Fruit fly (Drosophila melanogaster) whole organism, prepupa: Measurements from ENCODE around the gene Kdm5.

Experiments used
- Blimp-1 ChIP-seq: fragments of 200-800 bp; sonication (Bioruptor generic); optimal IDR thresholded peaks from 3 replicates; lab custom pipeline; 2017; ENCODE audit warnings: missing biosample characterization, missing genetic modification characterization, mild to moderate bottlenecking, moderate library complexity, missing genetic modification reagents
- CG10631 ChIP-seq: fragments of 200-800 bp; sonication (Bioruptor generic); optimal IDR thresholded peaks from 2 replicates; lab custom pipeline; 2016; ENCODE audit warnings: missing biosample characterization, missing genetic modification characterization
- CG10669 ChIP-seq: fragments of 200-800 bp; sonication (Bioruptor generic); optimal IDR thresholded peaks from 3 replicates; lab custom pipeline; 2018; ENCODE audit warnings: missing biosample characterization, mild to moderate bottlenecking, missing genetic modification characterization, moderate library complexity
- CG11762 ChIP-seq: fragments of 200-800 bp; sonication (Bioruptor generic); optimal IDR thresholded peaks from 3 replicates; lab custom pipeline; 2016; ENCODE audit warnings: missing biosample characterization, missing genetic modification characterization; ENCODE audit not compliant: insufficient read depth
- CG15336 ChIP-seq: fragments of 200-800 bp; sonication (Bioruptor generic); IDR thresholded peaks from 2 replicates; pipeline ENCODE4 v1.3.6; 2022; ENCODE audit warnings: missing biosample characterization, missing genetic modification characterization
- CG3032 ChIP-seq: fragments of 200-800 bp; optimal IDR thresholded peaks from 2 replicates; lab custom pipeline; 2019; ENCODE audit warnings: missing biosample characterization, mild to moderate bottlenecking, missing genetic modification characterization, moderate library complexity
- CG31627 ChIP-seq: fragments of 200-800 bp; sonication (Bioruptor generic); optimal IDR thresholded peaks from 3 replicates; lab custom pipeline; 2016; ENCODE audit warnings: missing biosample characterization, missing genetic modification characterization
- CG32006 ChIP-seq: fragments of 200-800 bp; sonication (Bioruptor generic); optimal IDR thresholded peaks from 3 replicates; lab custom pipeline; 2017; ENCODE audit warnings: missing biosample characterization, mild to moderate bottlenecking, missing genetic modification characterization
- CG3919 ChIP-seq: fragments of 200-800 bp; sonication (Bioruptor generic); optimal IDR thresholded peaks from 3 replicates; lab custom pipeline; 2016; ENCODE audit warnings: missing biosample characterization, missing genetic modification characterization
- CG6163 ChIP-seq: fragments of 200-800 bp; sonication (Bioruptor generic); IDR thresholded peaks from 3 replicates; pipeline ENCODE4 v1.3.6; 2022; ENCODE audit warnings: missing biosample characterization, missing genetic modification characterization
- CG8119 ChIP-seq: fragments of 200-800 bp; sonication (Bioruptor generic); IDR thresholded peaks from 3 replicates; pipeline ENCODE4 v1.3.6; 2022; ENCODE audit warnings: missing biosample characterization, missing genetic modification characterization
- CG8319 ChIP-seq: fragments of 200-800 bp; sonication (Bioruptor generic); optimal IDR thresholded peaks from 3 replicates; lab custom pipeline; 2016; ENCODE audit warnings: missing biosample characterization, missing genetic modification characterization
- CG8632 ChIP-seq: fragments of 200-800 bp; sonication (Bioruptor generic); optimal IDR thresholded peaks from 3 replicates; lab custom pipeline; 2016; ENCODE audit warnings: missing biosample characterization, missing genetic modification characterization
- CG9139 ChIP-seq: fragments of 200-800 bp; sonication (Bioruptor generic); optimal IDR thresholded peaks from 3 replicates; lab custom pipeline; 2017; ENCODE audit warnings: missing biosample characterization, mild to moderate bottlenecking, missing genetic modification characterization
- Eip78C ChIP-seq: fragments of 200-800 bp; sonication (Bioruptor generic); peaks from one replicate; lab custom pipeline; 2016; ENCODE audit warnings: missing biosample characterization, missing genetic modification characterization
- Eip93F ChIP-seq: fragments of 200-800 bp; sonication (Bioruptor generic); optimal IDR thresholded peaks from 2 replicates; lab custom pipeline; 2016; ENCODE audit warnings: missing biosample characterization, mild to moderate bottlenecking, missing genetic modification characterization
- Ets96B ChIP-seq: fragments of 200-800 bp; optimal IDR thresholded peaks from 2 replicates; lab custom pipeline; 2019; ENCODE audit warnings: missing biosample characterization, mild to moderate bottlenecking, missing genetic modification characterization, moderate library complexity
- Gug ChIP-seq: fragments of 200-800 bp; sonication (Bioruptor generic); IDR thresholded peaks from 2 replicates; pipeline ENCODE4 v1.3.6; 2022; ENCODE audit warnings: missing biosample characterization, missing genetic modification characterization
- Hr39 ChIP-seq: fragments of 200-800 bp; sonication (Bioruptor generic); optimal IDR thresholded peaks from 2 replicates; lab custom pipeline; 2016; ENCODE audit warnings: missing biosample characterization, missing genetic modification characterization
- Hr4 ChIP-seq: fragments of 200-800 bp; sonication (Bioruptor generic); optimal IDR thresholded peaks from 3 replicates; lab custom pipeline; 2016; ENCODE audit warnings: missing biosample characterization, missing genetic modification characterization
- Met ChIP-seq: fragments of 200-800 bp; sonication (Bioruptor generic); optimal IDR thresholded peaks from 3 replicates; lab custom pipeline; 2016; ENCODE audit warnings: missing biosample characterization, missing genetic modification characterization
- OdsH ChIP-seq: fragments of 200-800 bp; sonication (Bioruptor generic); optimal IDR thresholded peaks from 3 replicates; lab custom pipeline; 2016; ENCODE audit warnings: missing biosample characterization, missing genetic modification characterization
- Sox102F ChIP-seq: fragments of 200-800 bp; sonication (Bioruptor generic); optimal IDR thresholded peaks from 2 replicates; lab custom pipeline; 2016; ENCODE audit warnings: missing biosample characterization, mild to moderate bottlenecking, missing genetic modification characterization
- Sox15 ChIP-seq: fragments of 200-800 bp; sonication (Bioruptor generic); optimal IDR thresholded peaks from 3 replicates; lab custom pipeline; 2016; ENCODE audit warnings: missing biosample characterization, missing genetic modification characterization
- achi ChIP-seq: fragments of 200-800 bp; sonication (Bioruptor generic); optimal IDR thresholded peaks from 3 replicates; lab custom pipeline; 2016; ENCODE audit warnings: missing biosample characterization, missing genetic modification characterization
- acj6 ChIP-seq: fragments of 200-800 bp; sonication (Bioruptor generic); optimal IDR thresholded peaks from 3 replicates; lab custom pipeline; 2016; ENCODE audit warnings: missing biosample characterization, missing genetic modification characterization
- cyc ChIP-seq: fragments of 200-800 bp; sonication (Bioruptor generic); optimal IDR thresholded peaks from 3 replicates; lab custom pipeline; 2016; ENCODE audit warnings: missing biosample characterization, missing genetic modification characterization
- dac ChIP-seq: fragments of 200-800 bp; sonication (Bioruptor generic); optimal IDR thresholded peaks from 2 replicates; lab custom pipeline; 2017; ENCODE audit warnings: missing biosample characterization, mild to moderate bottlenecking, missing genetic modification characterization
- dsx ChIP-seq: fragments of 200-800 bp; optimal IDR thresholded peaks from 3 replicates; lab custom pipeline; 2019; ENCODE audit warnings: missing biosample characterization, mild to moderate bottlenecking, missing genetic modification characterization, moderate library complexity; ENCODE audit not compliant: poor library complexity, severe bottlenecking
- eg ChIP-seq: fragments of 200-800 bp; sonication (Bioruptor generic); IDR thresholded peaks from 3 replicates; pipeline ENCODE4 v1.3.6; 2022; ENCODE audit warnings: missing biosample characterization, missing genetic modification characterization
- esn ChIP-seq: fragments of 200-800 bp; sonication (Bioruptor generic); optimal IDR thresholded peaks from 2 replicates; lab custom pipeline; 2016; ENCODE audit warnings: missing biosample characterization, mild to moderate bottlenecking, missing genetic modification characterization, moderate library complexity
- lz ChIP-seq: fragments of 200-800 bp; sonication (Bioruptor generic); optimal IDR thresholded peaks from 3 replicates; lab custom pipeline; 2016; ENCODE audit warnings: missing biosample characterization, missing genetic modification characterization
- net ChIP-seq: fragments of 200-800 bp; sonication (Bioruptor generic); optimal IDR thresholded peaks from 3 replicates; lab custom pipeline; 2016; ENCODE audit warnings: missing biosample characterization, missing genetic modification characterization
- pdm3 ChIP-seq: fragments of 200-800 bp; sonication (Bioruptor generic); optimal IDR thresholded peaks from 3 replicates; lab custom pipeline; 2016; ENCODE audit warnings: missing biosample characterization, missing genetic modification characterization
- spab ChIP-seq: fragments of 200-800 bp; sonication (Bioruptor generic); optimal IDR thresholded peaks from 2 replicates; lab custom pipeline; 2017; ENCODE audit warnings: missing biosample characterization, mild to moderate bottlenecking, missing genetic modification characterization, missing genetic modification reagents
- ss ChIP-seq, 2 experiments: fragments of 200-800 bp; sonication (Bioruptor generic); optimal IDR thresholded peaks; 2 replicates in 1 of 2; 3 replicates in 1 of 2; lab custom pipeline; 2017 to 2018; ENCODE audit warnings: mild to moderate bottlenecking in 2 of 2, missing biosample characterization in 2 of 2, missing genetic modification characterization in 2 of 2, moderate library complexity in 1 of 2
- svp ChIP-seq: fragments of 200-800 bp; sonication (Bioruptor generic); peaks from one replicate; lab custom pipeline; 2016; ENCODE audit warnings: missing biosample characterization, missing genetic modification characterization
- topi ChIP-seq: fragments of 200-800 bp; sonication (Bioruptor generic); optimal IDR thresholded peaks from 3 replicates; lab custom pipeline; 2016; ENCODE audit warnings: missing biosample characterization, missing genetic modification characterization
- vri ChIP-seq: fragments of 200-800 bp; sonication (Bioruptor generic); optimal IDR thresholded peaks from 3 replicates; lab custom pipeline; 2016; ENCODE audit warnings: missing biosample characterization, mild to moderate bottlenecking, missing genetic modification characterization

The Kdm5 gene

DNA sequence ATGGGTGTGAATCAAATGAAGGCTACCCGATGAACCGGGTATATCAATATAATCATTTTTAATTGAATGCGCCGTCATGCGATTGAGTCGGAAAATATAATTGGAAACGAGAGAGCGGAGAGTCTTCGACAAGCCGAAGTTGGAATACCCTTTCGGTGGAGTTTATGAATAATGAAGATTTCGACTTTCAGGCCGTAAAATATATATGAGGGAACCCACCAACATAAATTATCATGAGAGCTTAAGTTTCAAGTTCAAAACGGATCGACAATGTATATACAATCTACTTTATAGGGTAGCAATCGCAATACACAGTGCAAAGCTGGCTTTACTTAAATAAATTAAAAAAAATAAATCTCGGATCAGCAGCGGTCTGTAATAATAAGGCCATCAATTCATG, 32.5 kb upstream of the Kdm5 start (continued):
- TF ChIP-seq net (GFP tag; lab: Kevin White, UChicago) (peak; percentile 41), spab (GFP tag; lab: Kevin White, UChicago) (peak; percentile 49), Sox15 (no peak), CG9139 (GFP tag; lab: Kevin White, UChicago) (peak; percentile 9), CG10669 (GFP tag; lab: Kevin White, UChicago) (no peak), dac (GFP tag; lab: Kevin White, UChicago) (no peak), CG8319 (GFP tag; lab: Kevin White, UChicago) (no peak), Blimp-1 (GFP tag; lab: Kevin White, UChicago) (no peak), CG10631 (GFP tag; lab: Kevin White, UChicago) (no peak), CG3032 (tag; lab: Kevin White, UChicago) (peak; percentile 61), lz (GFP tag; lab: Kevin White, UChicago) (peak; percentile 40), CG8632 (GFP tag; lab: Kevin White, UChicago) (peak; percentile 12), CG11762 (GFP tag; lab: Kevin White, UChicago) (no peak), cyc (GFP tag; lab: Kevin White, UChicago) (no peak), vri (GFP tag; lab: Kevin White, UChicago) (no peak), Gug (GFP tag; lab: Robert Waterston, UW) (peak; percentile 13; the same call in 1 of the 2 replicates), CG32006 (GFP tag; lab: Kevin White, UChicago) (peak; percentile 49), CG8119 (GFP tag; lab: Robert Waterston, UW) (peak; percentile 56), Eip93F (GFP tag; lab: Kevin White, UChicago) (no peak), CG6163 (peak; percentile 73), ss (GFP tag; optimal IDR thresholded peaks at IDR 0.05; lab: Kevin White, UChicago) (no peak), esn (GFP tag; lab: Kevin White, UChicago) (peak; percentile 45)

DNA sequence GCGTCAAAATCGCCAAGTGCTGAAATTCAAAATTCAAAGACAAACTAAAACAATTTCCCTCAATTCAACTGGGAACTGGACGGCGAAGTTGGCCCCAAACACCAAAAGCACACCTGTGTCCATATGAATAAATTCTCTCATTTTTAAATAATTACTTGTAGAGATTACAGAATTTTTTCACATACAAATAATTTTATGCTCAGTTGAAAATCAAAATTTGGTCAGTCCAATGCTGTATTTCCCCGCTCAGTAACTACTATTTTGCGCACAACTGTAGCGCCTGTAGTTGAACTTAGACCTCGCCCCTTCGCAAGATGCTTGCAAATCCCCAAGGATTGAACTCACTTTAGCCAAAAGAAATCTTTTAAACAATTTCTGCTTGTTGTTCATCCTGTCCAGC, 29.4 kb upstream of the Kdm5 start:
- TF ChIP-seq pdm3 (peak; percentile 2), acj6 (GFP tag; lab: Kevin White, UChicago) (peak; percentile 24), OdsH (GFP tag; lab: Kevin White, UChicago) (no peak), Hr4 (GFP tag; lab: Kevin White, UChicago) (peak; percentile 34), Met (GFP tag; lab: Kevin White, UChicago) (no peak), dsx (GFP tag; lab: Kevin White, UChicago) (no peak), CG32006 (GFP tag; lab: Kevin White, UChicago) (peak; percentile 37), CG15336 (GFP tag; lab: Robert Waterston, UW) (peak; percentile 44; the same call in 1 of the 2 replicates), Sox102F (GFP tag; lab: Kevin White, UChicago) (no peak), esn (GFP tag; lab: Kevin White, UChicago) (peak; percentile 1), Ets96B (tag; lab: Kevin White, UChicago) (no peak), net (GFP tag; lab: Kevin White, UChicago) (no peak), CG11762 (GFP tag; lab: Kevin White, UChicago) (no peak), Blimp-1 (GFP tag; lab: Kevin White, UChicago) (no peak), spab (GFP tag; lab: Kevin White, UChicago) (no peak), CG31627 (GFP tag; lab: Kevin White, UChicago) (peak; percentile 7), CG3919 (GFP tag; lab: Kevin White, UChicago) (peak; percentile 5), eg (GFP tag; lab: Robert Waterston, UW) (peak; percentile 39; the same call in 1 of the 3 replicates), Hr39 (peak; percentile 15), CG8119 (GFP tag; lab: Robert Waterston, UW) (peak; percentile 44; the same call in 2 of the 3 replicates), achi (GFP tag; lab: Kevin White, UChicago) (peak; percentile 18), svp (peak; percentile 74), CG6163 (peak; percentile 21; the same call in 1 of the 3 replicates), lz (GFP tag; lab: Kevin White, UChicago) (no peak), topi (GFP tag; lab: Kevin White, UChicago) (no peak), Eip78C (GFP tag; lab: Kevin White, UChicago) (peak; percentile 47)
